Fruit fly (Drosophila melanogaster): ENCODE results near the gene Dad.

Gene Dad

DNA sequence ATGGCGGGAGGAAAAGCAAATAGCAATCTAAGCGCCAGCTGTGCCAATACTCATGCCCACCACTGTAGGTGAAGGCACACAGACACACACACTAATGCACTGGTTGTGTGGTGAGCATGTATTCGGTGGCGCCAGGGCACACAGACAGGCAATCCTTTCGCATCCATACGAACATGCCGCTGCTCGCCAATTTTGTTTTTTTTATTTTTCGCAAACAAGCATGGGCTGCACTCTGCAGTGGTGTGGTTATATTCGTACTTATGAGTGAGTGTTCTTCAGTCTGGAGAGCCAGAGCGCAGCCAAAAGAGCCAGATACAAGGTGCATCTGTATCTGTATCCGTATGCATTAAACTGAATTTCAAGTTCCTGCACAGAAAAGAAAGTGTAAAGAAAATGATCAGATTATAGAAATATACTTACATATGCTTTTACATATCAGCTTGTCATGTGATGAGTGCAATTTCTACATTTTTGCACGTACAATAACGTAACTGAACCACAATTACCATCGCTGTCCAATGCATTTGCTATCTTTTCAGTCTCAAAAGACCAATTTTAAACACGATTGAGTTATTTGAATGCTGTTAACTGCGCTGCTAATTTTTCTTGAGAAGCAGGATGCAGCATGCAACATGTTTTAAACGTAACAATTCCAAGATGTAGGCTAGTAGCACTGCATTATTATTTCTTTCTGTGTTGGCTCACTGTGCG, 5.4 kb downstream of the Dad start (continued):
- no peak for TF ChIP-seq CG2116 (GFP tag; optimal IDR thresholded peaks at IDR 0.05)
- TF ChIP-seq CG2712 (tag; optimal IDR thresholded peaks at IDR 0.05) = peak; percentile 4
- no peak for TF ChIP-seq CG15601 (tag; optimal IDR thresholded peaks at IDR 0.05)
- TF ChIP-seq CG6813 (GFP tag; optimal IDR thresholded peaks at IDR 0.05) = no peak
- no peak for TF ChIP-seq Dip3 (GFP tag; optimal IDR thresholded peaks at IDR 0.05)
- no peak for TF ChIP-seq Rx (GFP tag; IDR thresholded peaks at IDR 0.05)
- TF ChIP-seq CG8388 (GFP tag; optimal IDR thresholded peaks at IDR 0.05) = peak; percentile 8
- TF ChIP-seq pho (GFP tag; optimal IDR thresholded peaks at IDR 0.05) = no peak
- no peak for TF ChIP-seq CG2202 (tag; optimal IDR thresholded peaks at IDR 0.05)
- TF ChIP-seq CG5245 (GFP tag; optimal IDR thresholded peaks at IDR 0.05) = no peak
- peak; percentile 10 for TF ChIP-seq pnt (GFP tag; optimal IDR thresholded peaks at IDR 0.05)
- TF ChIP-seq CG9437 (GFP tag; optimal IDR thresholded peaks at IDR 0.05) = peak; percentile 13
- no peak for TF ChIP-seq CG8924 (tag; optimal IDR thresholded peaks at IDR 0.05)
- TF ChIP-seq klu (GFP tag; IDR thresholded peaks at IDR 0.05) = no peak
- no peak for TF ChIP-seq ro (GFP tag; IDR thresholded peaks at IDR 0.05)
- no peak for TF ChIP-seq Hmr (GFP tag; optimal IDR thresholded peaks at IDR 0.05)
- TF ChIP-seq crc (GFP tag; optimal IDR thresholded peaks at IDR 0.05) = no peak
- no peak for TF ChIP-seq Side (GFP tag; optimal IDR thresholded peaks at IDR 0.05)
- no peak for TF ChIP-seq Fer3 (tag; optimal IDR thresholded peaks at IDR 0.05)
- TF ChIP-seq Sry-δ (GFP tag; optimal IDR thresholded peaks at IDR 0.05) = no peak
- no peak for TF ChIP-seq CG4730 (GFP tag; IDR thresholded peaks at IDR 0.05)
- no peak for TF ChIP-seq CG1792 (GFP tag; optimal IDR thresholded peaks at IDR 0.05)
- no peak for TF ChIP-seq CG3281 (GFP tag; optimal IDR thresholded peaks at IDR 0.05)
- no peak for TF ChIP-seq Antp (GFP tag; optimal IDR thresholded peaks at IDR 0.05)
- TF ChIP-seq twi (tag; optimal IDR thresholded peaks at IDR 0.05) = no peak
- TF ChIP-seq BtbVII (GFP tag; optimal IDR thresholded peaks at IDR 0.05) = no peak
- no peak for TF ChIP-seq odd (GFP tag; optimal IDR thresholded peaks at IDR 0.05)
- no peak for TF ChIP-seq CHES-1-like (GFP tag; optimal IDR thresholded peaks at IDR 0.05)
- no peak for TF ChIP-seq disco-r (GFP tag; optimal IDR thresholded peaks at IDR 0.05)
- TF ChIP-seq CG8290 (GFP tag; optimal IDR thresholded peaks at IDR 0.05) = no peak
- TF ChIP-seq CG8290 (tag; optimal IDR thresholded peaks at IDR 0.05) = peak in 1 of 2 experiments; percentile 32
- TF ChIP-seq CG10565 (GFP tag; optimal IDR thresholded peaks at IDR 0.05) = no peak
- no peak for TF ChIP-seq Fer2 (tag; optimal IDR thresholded peaks at IDR 0.05)
- TF ChIP-seq D (optimal IDR thresholded peaks at IDR 0.05) = no peak
- peak; percentile 27 for TF ChIP-seq D (GFP tag; optimal IDR thresholded peaks at IDR 0.05)
- no peak for TF ChIP-seq row (GFP tag; IDR thresholded peaks at IDR 0.05)
- no peak for TF ChIP-seq Hr39 (optimal IDR thresholded peaks at IDR 0.05)
- TF ChIP-seq ato (GFP tag; IDR thresholded peaks at IDR 0.05; ENCODE audit: partially characterized antibody) = no peak
- TF ChIP-seq HLH54F (GFP tag; optimal IDR thresholded peaks at IDR 0.05) = no peak
- TF ChIP-seq Pdp1 (GFP tag; optimal IDR thresholded peaks at IDR 0.05) = peak in 1 of 2 experiments; percentile 7
- peak; percentile 10 for TF ChIP-seq CG7839 (tag; optimal IDR thresholded peaks at IDR 0.05)
- 0 out of 3 replicates have a peak, but pooled peaks have one; percentile 3 for TF ChIP-seq CG11456 (GFP tag; IDR thresholded peaks at IDR 0.05)
- no peak for TF ChIP-seq insv (GFP tag; optimal IDR thresholded peaks at IDR 0.05)
- no peak for TF ChIP-seq CG13624 (GFP tag; optimal IDR thresholded peaks at IDR 0.05)
- no peak for TF ChIP-seq gro (GFP tag; optimal IDR thresholded peaks at IDR 0.05)
- no peak for TF ChIP-seq CG30403 (GFP tag; optimal IDR thresholded peaks at IDR 0.05)
- TF ChIP-seq slbo (GFP tag; IDR thresholded peaks at IDR 0.05) = peak; percentile 37; the same call in 1 of the 2 replicates
- no peak for TF ChIP-seq cato (GFP tag; optimal IDR thresholded peaks at IDR 0.05; ENCODE audit: borderline replicate concordance)
- TF ChIP-seq Dad (GFP tag; optimal IDR thresholded peaks at IDR 0.05) = no peak
- TF ChIP-seq CG31441 (GFP tag; IDR thresholded peaks at IDR 0.05) = no peak
- no peak for TF ChIP-seq CG10462 (GFP tag; optimal IDR thresholded peaks at IDR 0.05)
- TF ChIP-seq Mes4 (GFP tag; optimal IDR thresholded peaks at IDR 0.05) = no peak

Measured in whole organism, embryonic.